Worm (Caenorhabditis elegans) whole organism, L1 larva: ENCODE results near the gene Y69H2.15.

Source experiments
- C16A3.4 ChIP-seq: fragments of 150-350 bp; optimal IDR thresholded peaks from 2 replicates; lab custom pipeline; 2014; ENCODE audit warnings: missing biosample characterization, missing genetic modification characterization
- C34B4.2 ChIP-seq: sonication (generic microtip); optimal IDR thresholded peaks from 2 replicates; lab custom pipeline; 2017; ENCODE audit warnings: mild to moderate bottlenecking, missing genetic modification characterization, missing compliant biosample characterization
- ama-1 ChIP-seq: fragments of 150-350 bp; optimal IDR thresholded peaks from 2 replicates; lab custom pipeline; 2014
- ceh-63 ChIP-seq: fragments of 200-800 bp; sonication (Bioruptor generic); optimal IDR thresholded peaks from 2 replicates; lab custom pipeline; 2018; ENCODE audit warnings: mild to moderate bottlenecking, missing genetic modification characterization, missing compliant biosample characterization
- ceh-8 ChIP-seq: fragments of 200-800 bp; sonication (Bioruptor generic); optimal IDR thresholded peaks from 2 replicates; lab custom pipeline; 2018; ENCODE audit warnings: mild to moderate bottlenecking, missing genetic modification characterization, moderate library complexity, missing compliant biosample characterization
- ceh-82 ChIP-seq, 3 experiments: fragments of 150-350 bp in 1 of 3; sonication (generic microtip) in 2 of 3; optimal IDR thresholded peaks; 2 replicates each; lab custom pipeline; 2014 to 2017; ENCODE audit warnings: missing biosample characterization in 3 of 3, missing genetic modification characterization in 3 of 3
- ceh-88 ChIP-seq: fragments of 200-800 bp; sonication (Bioruptor generic); IDR thresholded peaks from 2 replicates; pipeline ENCODE4 v1.3.6; 2022; ENCODE audit warnings: missing genetic modification characterization, missing compliant biosample characterization
- ceh-90 ChIP-seq: sonication (generic microtip); optimal IDR thresholded peaks from 2 replicates; lab custom pipeline; 2016; ENCODE audit warnings: missing genetic modification characterization, missing compliant biosample characterization
- ces-1 ChIP-seq: fragments of 150-350 bp; optimal IDR thresholded peaks from 2 replicates; lab custom pipeline; 2014; ENCODE audit warnings: missing biosample characterization, missing genetic modification reagents, missing genetic modification characterization
- dpl-1 ChIP-seq, 3 experiments: fragments of 150-350 bp in 2 of 3; sonication (generic microtip) in 1 of 3; optimal IDR thresholded peaks; 2 replicates each; lab custom pipeline; 2014 to 2017; ENCODE audit warnings: missing biosample characterization in 3 of 3, missing genetic modification characterization in 3 of 3, missing genetic modification reagents in 3 of 3
- dsc-1 ChIP-seq: sonication (generic microtip); optimal IDR thresholded peaks from 2 replicates; lab custom pipeline; 2016; ENCODE audit warnings: mild to moderate bottlenecking, missing genetic modification characterization, missing compliant biosample characterization
- efl-1 ChIP-seq, 4 experiments: fragments of 150-350 bp; optimal IDR thresholded peaks in 3 of 4; peaks in 1 of 4; 1 replicate in 1 of 4; 2 replicates in 3 of 4; lab custom pipeline; 2014; ENCODE audit warnings: missing biosample characterization in 2 of 4, missing genetic modification characterization in 2 of 4, missing genetic modification reagents in 2 of 4
- egl-13 ChIP-seq: sonication (generic microtip); optimal IDR thresholded peaks from 2 replicates; lab custom pipeline; 2016; ENCODE audit warnings: missing genotype, missing genetic modification reagents, missing genetic modification characterization, missing compliant biosample characterization
- elt-3 ChIP-seq, 6 experiments: fragments of 150-350 bp in 1 of 6; sonication (generic microtip); optimal IDR thresholded peaks; 2 replicates each; lab custom pipeline; 2017 to 2018; ENCODE audit warnings: missing biosample characterization in 6 of 6, missing genetic modification characterization in 6 of 6, inconsistent platforms in 1 of 6
- fkh-8 ChIP-seq: sonication (generic microtip); optimal IDR thresholded peaks from 2 replicates; lab custom pipeline; 2016; ENCODE audit warnings: mild to moderate bottlenecking, missing genetic modification characterization, missing compliant biosample characterization
- fos-1 ChIP-seq: fragments of 150-350 bp; optimal IDR thresholded peaks from 2 replicates; lab custom pipeline; 2014; ENCODE audit warnings: missing biosample characterization, missing genetic modification characterization
- grh-1 ChIP-seq: fragments of 200-800 bp; sonication (Bioruptor generic); IDR thresholded peaks from 2 replicates; pipeline ENCODE4 v1.3.6; 2022; ENCODE audit warnings: missing genetic modification reagents, missing genetic modification characterization, missing compliant biosample characterization
- hlh-17 ChIP-seq: fragments of 200-800 bp; sonication (Bioruptor generic); optimal IDR thresholded peaks from 2 replicates; lab custom pipeline; 2018; ENCODE audit warnings: missing genetic modification characterization, mild to moderate bottlenecking, missing compliant biosample characterization, moderate library complexity, borderline replicate concordance
- hlh-4 ChIP-seq: sonication (generic microtip); optimal IDR thresholded peaks from 2 replicates; lab custom pipeline; 2016; ENCODE audit warnings: mild to moderate bottlenecking, missing genetic modification characterization, missing compliant biosample characterization
- hpl-2 ChIP-seq: fragments of 150-350 bp; optimal IDR thresholded peaks from 2 replicates; lab custom pipeline; 2014; ENCODE audit warnings: missing biosample characterization, missing genetic modification reagents, missing genetic modification characterization
- irx-1 ChIP-seq: sonication (generic microtip); optimal IDR thresholded peaks from 2 replicates; lab custom pipeline; 2016; ENCODE audit warnings: missing genetic modification characterization, missing compliant biosample characterization
- isw-1 ChIP-seq: fragments of 200-800 bp; sonication (Bioruptor generic); IDR thresholded peaks from 2 replicates; pipeline ENCODE4 v1.3.6; 2022; ENCODE audit warnings: missing genetic modification characterization, missing compliant biosample characterization
- lin-15B ChIP-seq: fragments of 150-350 bp; sonication (generic microtip); optimal IDR thresholded peaks from 3 replicates; lab custom pipeline; 2014; ENCODE audit warnings: missing biosample characterization, missing genetic modification characterization
- lin-35 ChIP-seq, 2 experiments: fragments of 150-350 bp; optimal IDR thresholded peaks; 2 replicates each; lab custom pipeline; 2014; ENCODE audit warnings: missing biosample characterization in 2 of 2, missing genetic modification characterization in 2 of 2, missing genetic modification reagents in 2 of 2
- lin-39 ChIP-seq: fragments of 150-350 bp; optimal IDR thresholded peaks from 2 replicates; lab custom pipeline; 2014; ENCODE audit warnings: missing biosample characterization, missing genetic modification reagents, missing genetic modification characterization
- lir-3 ChIP-seq: sonication (generic microtip); optimal IDR thresholded peaks from 2 replicates; lab custom pipeline; 2016; ENCODE audit warnings: mild to moderate bottlenecking, missing genetic modification characterization, moderate library complexity, missing compliant biosample characterization; ENCODE audit not compliant: poor library complexity
- lsy-2 ChIP-seq, 2 experiments: fragments of 150-350 bp; optimal IDR thresholded peaks; 2 replicates each; lab custom pipeline; 2014; ENCODE audit warnings: missing biosample characterization in 2 of 2, missing genetic modification characterization in 2 of 2
- mep-1 ChIP-seq: fragments of 150-350 bp; optimal IDR thresholded peaks from 2 replicates; lab custom pipeline; 2014; ENCODE audit warnings: missing biosample characterization, missing genetic modification characterization
- nhr-11 ChIP-seq: fragments of 150-350 bp; optimal IDR thresholded peaks from 2 replicates; lab custom pipeline; 2014; ENCODE audit warnings: missing biosample characterization, missing genetic modification characterization
- nhr-12 ChIP-seq: sonication (generic microtip); optimal IDR thresholded peaks from 2 replicates; lab custom pipeline; 2017; ENCODE audit warnings: missing biosample characterization, missing genetic modification characterization
- nhr-20 ChIP-seq: sonication (generic microtip); optimal IDR thresholded peaks from 2 replicates; lab custom pipeline; 2016; ENCODE audit warnings: mild to moderate bottlenecking, missing genetic modification characterization, missing compliant biosample characterization
- nhr-237 ChIP-seq: fragments of 150-350 bp; optimal IDR thresholded peaks from 2 replicates; lab custom pipeline; 2014; ENCODE audit warnings: missing biosample characterization, missing genetic modification characterization
- nhr-28 ChIP-seq: fragments of 150-350 bp; optimal IDR thresholded peaks from 2 replicates; lab custom pipeline; 2014; ENCODE audit warnings: missing biosample characterization, missing genetic modification characterization
- nhr-47 ChIP-seq: sonication (generic microtip); optimal IDR thresholded peaks from 2 replicates; lab custom pipeline; 2016; ENCODE audit warnings: mild to moderate bottlenecking, missing genetic modification characterization, moderate library complexity, missing compliant biosample characterization
- nhr-71 ChIP-seq: sonication (generic microtip); optimal IDR thresholded peaks from 2 replicates; lab custom pipeline; 2016; ENCODE audit warnings: mild to moderate bottlenecking, missing genetic modification characterization, moderate library complexity, missing compliant biosample characterization
- nhr-76 ChIP-seq: sonication (generic microtip); optimal IDR thresholded peaks from 2 replicates; lab custom pipeline; 2017; ENCODE audit warnings: missing biosample characterization, missing genetic modification characterization
- nhr-77 ChIP-seq: fragments of 150-350 bp; optimal IDR thresholded peaks from 2 replicates; lab custom pipeline; 2014; ENCODE audit warnings: missing biosample characterization, missing genetic modification characterization
- pag-3 ChIP-seq: sonication (generic microtip); optimal IDR thresholded peaks from 2 replicates; lab custom pipeline; 2017; ENCODE audit warnings: missing genetic modification characterization, mild to moderate bottlenecking, missing compliant biosample characterization, antibody characterized with exemption, borderline replicate concordance; ENCODE audit not compliant: insufficient read depth
- rnt-1 ChIP-seq: sonication (generic microtip); optimal IDR thresholded peaks from 2 replicates; lab custom pipeline; 2016; ENCODE audit warnings: mild to moderate bottlenecking, missing genetic modification characterization, moderate library complexity, missing compliant biosample characterization
- sptf-1 ChIP-seq: fragments of 150-350 bp; optimal IDR thresholded peaks from 2 replicates; lab custom pipeline; 2014; ENCODE audit warnings: missing biosample characterization, missing genetic modification characterization
- swsn-7 ChIP-seq: sonication (generic microtip); optimal IDR thresholded peaks from 2 replicates; lab custom pipeline; 2016; ENCODE audit warnings: missing genetic modification characterization, missing compliant biosample characterization
- unc-30 ChIP-seq: sonication (generic microtip); optimal IDR thresholded peaks from 2 replicates; lab custom pipeline; 2017; ENCODE audit warnings: missing biosample characterization, missing genetic modification characterization
- vab-15 ChIP-seq: sonication (generic microtip); optimal IDR thresholded peaks from 2 replicates; lab custom pipeline; 2017; ENCODE audit warnings: missing genotype, mild to moderate bottlenecking, missing genetic modification characterization, missing compliant biosample characterization
- zag-1 ChIP-seq: fragments of 150-350 bp; optimal IDR thresholded peaks from 2 replicates; lab custom pipeline; 2014; ENCODE audit warnings: missing biosample characterization, missing genetic modification characterization
- zip-4 ChIP-seq: fragments of 200-800 bp; sonication (Bioruptor generic); optimal IDR thresholded peaks from 2 replicates; lab custom pipeline; 2018; ENCODE audit warnings: mild to moderate bottlenecking, missing genetic modification characterization, moderate library complexity, missing compliant biosample characterization
- ztf-4 ChIP-seq: fragments of 150-350 bp; optimal IDR thresholded peaks from 2 replicates; lab custom pipeline; 2014; ENCODE audit warnings: missing biosample characterization, missing genetic modification characterization

Gene Y69H2.15

ce11 chrV:18627445-18627844 lies 781 bp upstream of the Y69H2.15 start (continued):
- TF ChIP-seq nhr-12 (tag; lab: Kevin White, UChicago) (no peak), fkh-8 (tag; lab: Kevin White, UChicago) (no peak)

ce11 chrV:18622462-18622861 lies 4.2 kb downstream of the Y69H2.15 start, which contains the start of gene Y69H2.1:
TSS of gene Y69H2.1 (minus strand) at chrV:18622562.
- TF ChIP-seq nhr-12 (tag; lab: Kevin White, UChicago), result no peak
- TF ChIP-seq lin-35 (GFP tag; optimal IDR thresholded peaks at IDR 0.05; lab: Kevin White, UChicago), result no peak
- no peak for TF ChIP-seq egl-13
- peak; percentile 3 for TF ChIP-seq rnt-1 (tag; lab: Kevin White, UChicago)
- TF ChIP-seq fkh-8 (tag; lab: Kevin White, UChicago), result no peak

ce11 chrV:18616287-18616686 lies 10.4 kb downstream of the Y69H2.15 start, which contains the start of gene nhr-70:
TSS of gene nhr-70 (plus strand) at chrV:18616587.
- TF ChIP-seq mep-1, result no peak
- TF ChIP-seq ceh-63 (GFP tag; lab: Kevin White, UChicago), result no peak
- TF ChIP-seq ama-1 (lab: Kevin White, UChicago), result no peak
- no peak for TF ChIP-seq nhr-11 (tag; lab: Kevin White, UChicago)
- TF ChIP-seq C16A3.4 (tag; lab: Kevin White, UChicago), result no peak
- TF ChIP-seq lin-39, result no peak
- no peak for TF ChIP-seq ces-1 (GFP tag; lab: Kevin White, UChicago)
- no peak for TF ChIP-seq hpl-2 (GFP tag; lab: Kevin White, UChicago)
- no peak for TF ChIP-seq C34B4.2 (tag; lab: Kevin White, UChicago)
- TF ChIP-seq ceh-8, result no peak
- no peak for TF ChIP-seq lin-15B (tag; lab: Kevin White, UChicago)
- TF ChIP-seq irx-1 (tag; lab: Kevin White, UChicago), result no peak
- no peak for TF ChIP-seq pag-3 (tag; lab: Kevin White, UChicago)
- no peak for TF ChIP-seq ceh-82 (tag; optimal IDR thresholded peaks at IDR 0.05; lab: Kevin White, UChicago)
- TF ChIP-seq, all 84 proteins: peak for 0

- TF ChIP-seq ama-1 (lab: Kevin White, UChicago), result no peak
- no peak for TF ChIP-seq hlh-4 (tag; lab: Kevin White, UChicago)
- no peak for TF ChIP-seq ztf-4 (tag; lab: Kevin White, UChicago)
- peak; percentile 52 for TF ChIP-seq nhr-47 (tag; lab: Kevin White, UChicago)
- peak; percentile 20 for TF ChIP-seq C16A3.4 (tag; lab: Kevin White, UChicago)
- TF ChIP-seq swsn-7 (tag; lab: Kevin White, UChicago), result peak; percentile 43
- peak; percentile 87 for TF ChIP-seq grh-1 (GFP tag; lab: Robert Waterston, UW)
- no peak for TF ChIP-seq nhr-28 (tag; lab: Kevin White, UChicago)
- TF ChIP-seq lsy-2 (tag; optimal IDR thresholded peaks at IDR 0.05; lab: Kevin White, UChicago), result peak; percentile 28 to 58
- TF ChIP-seq zip-4 (GFP tag; lab: Kevin White, UChicago), result no peak
- peak; percentile 33 for TF ChIP-seq nhr-237 (tag; lab: Kevin White, UChicago)
- TF ChIP-seq dsc-1, result no peak
- no peak for TF ChIP-seq irx-1 (tag; lab: Kevin White, UChicago)
- peak; percentile 76 for TF ChIP-seq nhr-20
- no peak for TF ChIP-seq sptf-1 (tag; lab: Kevin White, UChicago)
- TF ChIP-seq zag-1 (tag; lab: Kevin White, UChicago), result no peak
- peak; percentile 46 for TF ChIP-seq nhr-77
- no peak for TF ChIP-seq vab-15
- no peak for TF ChIP-seq ceh-63 (GFP tag; lab: Kevin White, UChicago)
- no peak for TF ChIP-seq nhr-76 (tag; lab: Kevin White, UChicago)
- no peak for TF ChIP-seq nhr-11 (tag; lab: Kevin White, UChicago)
- peak in 1 of 6 experiments; percentile 45 for TF ChIP-seq elt-3 (tag; optimal IDR thresholded peaks at IDR 0.05; lab: Kevin White, UChicago)
- no peak for TF ChIP-seq ceh-88 (GFP tag; lab: Robert Waterston, UW)
- TF ChIP-seq isw-1 (GFP tag; lab: Robert Waterston, UW), result no peak
- no peak for TF ChIP-seq lir-3 (tag; lab: Kevin White, UChicago)
- TF ChIP-seq ceh-8, result no peak
- TF ChIP-seq efl-1 (optimal IDR thresholded peaks at IDR 0.05; lab: Kevin White, UChicago), result peak; percentile 44 to 55
- peak in 1 of 2 experiments; percentile 9 for TF ChIP-seq efl-1 (GFP tag; optimal IDR thresholded peaks at IDR 0.05 in 1 of 2; lab: Kevin White, UChicago)
- no peak for TF ChIP-seq unc-30 (tag; lab: Kevin White, UChicago)
- TF ChIP-seq nhr-71 (tag; lab: Kevin White, UChicago), result peak; percentile 76
- peak; percentile 23 for TF ChIP-seq fos-1
- TF ChIP-seq ceh-90 (tag; lab: Kevin White, UChicago), result no peak
- peak in 2 of 3 experiments; percentile 15 to 18 for TF ChIP-seq dpl-1 (GFP tag; optimal IDR thresholded peaks at IDR 0.05; lab: Kevin White, UChicago)
- no peak for TF ChIP-seq hlh-17
Observed at ce11 chrV:18614498-18614897, 12.2 kb downstream of the Y69H2.15 start.
